Fruit fly (Drosophila melanogaster) S2 (cell line): Measurements from ENCODE around the gene MED20.

Experiments
- CG8478 ChIP-seq: fragments of >200 bp; optimal IDR thresholded peaks from 2 replicates; lab custom pipeline; 2018
- CTCF ChIP-seq, 2 experiments: fragments of >200 bp; optimal IDR thresholded peaks; 2 replicates each; lab custom pipeline; 2018

DNA sequence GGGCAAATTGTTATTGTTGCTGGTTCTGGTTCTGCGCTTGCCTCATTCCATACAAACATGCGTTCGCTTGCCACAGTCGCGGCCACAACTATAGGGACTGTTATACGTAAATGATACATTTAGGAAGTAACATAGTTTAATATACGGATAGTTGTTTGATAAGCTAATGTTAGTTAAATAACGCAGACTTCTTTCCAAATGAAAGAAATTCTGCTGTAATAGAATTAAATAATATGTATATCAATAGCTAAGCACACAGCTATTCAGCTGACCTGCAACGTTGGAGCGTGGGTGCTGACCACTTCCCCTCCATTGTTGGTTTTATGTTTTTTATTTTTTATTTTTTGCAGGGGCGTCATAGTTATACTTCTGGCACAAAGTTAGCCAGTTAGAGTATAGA, 37.9 kb downstream of the MED20 start:
- TF ChIP-seq CTCF (optimal IDR thresholded peaks at IDR 0.05; lab: Kevin White, UChicago) = no peak
- no peak for TF ChIP-seq CG8478 (lab: Kevin White, UChicago)
